Worm (Caenorhabditis elegans): Measurements from ENCODE around the gene C08B11.9.

DNA sequence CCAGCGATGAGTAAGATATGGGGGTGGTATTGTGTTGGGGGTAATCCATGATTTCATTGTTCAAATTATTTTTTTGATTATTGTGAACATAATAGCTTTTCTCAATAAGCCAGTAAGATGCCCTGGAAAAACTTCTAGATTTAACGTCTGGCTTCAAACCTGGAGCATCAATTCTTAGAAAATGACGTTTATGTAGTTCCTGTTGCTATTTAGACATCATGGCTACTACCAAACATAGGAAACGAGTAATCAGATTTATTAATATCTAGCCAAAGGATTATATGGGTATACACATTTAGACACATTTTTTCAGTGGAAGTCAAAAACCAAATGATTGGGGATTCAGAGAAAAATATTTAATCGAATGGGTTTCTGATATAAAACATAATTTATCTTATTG, 21.6 kb upstream of the C08B11.9 start:
- TF ChIP-seq unc-86 (tag; optimal IDR thresholded peaks at IDR 0.05) (no peak), ceh-22 (tag; optimal IDR thresholded peaks at IDR 0.05) (no peak), ama-1 (optimal IDR thresholded peaks at IDR 0.05) (no peak), pha-2 (tag; optimal IDR thresholded peaks at IDR 0.05) (no peak), nhr-11 (tag; optimal IDR thresholded peaks at IDR 0.05) (no peak), ceh-6 (GFP tag; optimal IDR thresholded peaks at IDR 0.05) (no peak), ceh-45 (GFP tag; IDR thresholded peaks at IDR 0.05) (no peak), ceh-9 (tag; optimal IDR thresholded peaks at IDR 0.05) (no peak), syd-9 (tag; optimal IDR thresholded peaks at IDR 0.05) (no peak), lin-11 (tag; optimal IDR thresholded peaks at IDR 0.05) (no peak), K09A11.1 (tag; optimal IDR thresholded peaks at IDR 0.05; ENCODE audit: insufficient read depth) (no peak), C08G9.2 (tag; optimal IDR thresholded peaks at IDR 0.05) (no peak), ceh-2 (tag; optimal IDR thresholded peaks at IDR 0.05) (no peak), nfya-1 (tag; optimal IDR thresholded peaks at IDR 0.05) (no peak)
